Worm (Caenorhabditis elegans) whole organism, late embryonic: ENCODE data around the gene chil-21.
"Not testable (repeated sequence)": the region's sequence is repeated elsewhere in the genome, so short reads cannot be mapped to it uniquely, and the experiment has no call there.

Source experiments
- C08G9.2 ChIP-seq: sonication (generic microtip); optimal IDR thresholded peaks from 2 replicates; lab custom pipeline; 2016; ENCODE audit warnings: mild to moderate bottlenecking, missing genetic modification characterization, moderate library complexity, missing compliant biosample characterization
- C38D4.7 ChIP-seq: fragments of 200-800 bp; sonication (Bioruptor generic); optimal IDR thresholded peaks from 2 replicates; lab custom pipeline; 2018; ENCODE audit warnings: mild to moderate bottlenecking, missing genetic modification characterization, moderate library complexity, missing compliant biosample characterization
- F13H6.1 ChIP-seq: sonication (generic microtip); optimal IDR thresholded peaks from 2 replicates; lab custom pipeline; 2016; ENCODE audit warnings: missing genetic modification characterization, missing compliant biosample characterization
- K02D7.2 ChIP-seq: sonication (generic microtip); optimal IDR thresholded peaks from 2 replicates; lab custom pipeline; 2017; ENCODE audit warnings: mild to moderate bottlenecking, missing genetic modification characterization, missing compliant biosample characterization
- ama-1 ChIP-seq: fragments of 150-350 bp; optimal IDR thresholded peaks from 2 replicates; lab custom pipeline; 2014
- ceh-14 ChIP-seq: sonication (generic microtip); optimal IDR thresholded peaks from 2 replicates; lab custom pipeline; 2016; ENCODE audit warnings: missing genotype, missing genetic modification characterization, missing compliant biosample characterization
- ceh-18 ChIP-seq: sonication (generic microtip); optimal IDR thresholded peaks from 2 replicates; lab custom pipeline; 2016; ENCODE audit warnings: missing genetic modification characterization, missing compliant biosample characterization
- ceh-19 ChIP-seq: fragments of 200-800 bp; sonication (Bioruptor generic); optimal IDR thresholded peaks from 2 replicates; lab custom pipeline; 2018; ENCODE audit warnings: mild to moderate bottlenecking, missing genetic modification characterization, missing compliant biosample characterization
- ceh-2 ChIP-seq: sonication (generic microtip); optimal IDR thresholded peaks from 2 replicates; lab custom pipeline; 2016; ENCODE audit warnings: missing genotype, missing genetic modification characterization, missing compliant biosample characterization
- ceh-30 ChIP-seq: fragments of 150-350 bp; optimal IDR thresholded peaks from 2 replicates; lab custom pipeline; 2014; ENCODE audit warnings: missing biosample characterization, missing genetic modification characterization
- dmd-4 ChIP-seq: sonication (generic microtip); optimal IDR thresholded peaks from 2 replicates; lab custom pipeline; 2016; ENCODE audit warnings: borderline replicate concordance, missing genetic modification characterization, missing compliant biosample characterization
- dve-1 ChIP-seq: sonication (generic microtip); optimal IDR thresholded peaks from 2 replicates; lab custom pipeline; 2017; ENCODE audit warnings: antibody characterized with exemption, mild to moderate bottlenecking, missing genetic modification characterization, missing compliant biosample characterization
- elt-2 ChIP-seq: sonication (generic microtip); optimal IDR thresholded peaks from 2 replicates; lab custom pipeline; 2016; ENCODE audit warnings: missing genetic modification reagents, missing genetic modification characterization, missing compliant biosample characterization
- eyg-1 ChIP-seq: sonication (generic microtip); optimal IDR thresholded peaks from 2 replicates; lab custom pipeline; 2016; ENCODE audit warnings: missing genotype, missing genetic modification characterization, missing compliant biosample characterization
- fax-1 ChIP-seq: sonication (generic microtip); optimal IDR thresholded peaks from 2 replicates; lab custom pipeline; 2016; ENCODE audit warnings: missing genotype, missing genetic modification characterization, missing compliant biosample characterization
- fkh-10 ChIP-seq: fragments of 150-350 bp; optimal IDR thresholded peaks from 2 replicates; lab custom pipeline; 2014; ENCODE audit warnings: missing biosample characterization, missing genetic modification reagents, missing genetic modification characterization
- hlh-15 ChIP-seq: sonication (generic microtip); optimal IDR thresholded peaks from 2 replicates; lab custom pipeline; 2016; ENCODE audit warnings: missing genetic modification characterization, missing compliant biosample characterization
- hlh-30 ChIP-seq: sonication (generic microtip); optimal IDR thresholded peaks from 2 replicates; lab custom pipeline; 2017; ENCODE audit warnings: antibody characterized with exemption, missing genetic modification characterization, missing compliant biosample characterization; ENCODE audit not compliant: insufficient read depth
- hlh-8 ChIP-seq: sonication (generic microtip); optimal IDR thresholded peaks from 2 replicates; lab custom pipeline; 2016; ENCODE audit warnings: missing genotype, missing genetic modification characterization, missing compliant biosample characterization
- lim-6 ChIP-seq: sonication (generic microtip); optimal IDR thresholded peaks from 2 replicates; lab custom pipeline; 2016; ENCODE audit warnings: missing genetic modification characterization, missing compliant biosample characterization
- lin-11 ChIP-seq: fragments of 200-800 bp; sonication (Bioruptor generic); optimal IDR thresholded peaks from 2 replicates; lab custom pipeline; 2018; ENCODE audit warnings: mild to moderate bottlenecking, missing genetic modification characterization, missing compliant biosample characterization
- nhr-232 ChIP-seq: sonication (generic microtip); optimal IDR thresholded peaks from 2 replicates; lab custom pipeline; 2016; ENCODE audit warnings: missing genetic modification characterization, missing compliant biosample characterization
- npax-4 ChIP-seq: sonication (generic microtip); optimal IDR thresholded peaks from 2 replicates; lab custom pipeline; 2016; ENCODE audit warnings: missing genetic modification characterization, missing compliant biosample characterization
- odd-2 ChIP-seq: sonication (generic microtip); optimal IDR thresholded peaks from 2 replicates; lab custom pipeline; 2017; ENCODE audit warnings: antibody characterized with exemption, mild to moderate bottlenecking, missing genetic modification characterization, missing compliant biosample characterization
- pag-3 ChIP-seq: sonication (generic microtip); optimal IDR thresholded peaks from 2 replicates; lab custom pipeline; 2016; ENCODE audit warnings: missing compliant biosample characterization, missing genetic modification characterization, borderline replicate concordance
- pha-2 ChIP-seq: sonication (generic microtip); optimal IDR thresholded peaks from 2 replicates; lab custom pipeline; 2017; ENCODE audit warnings: mild to moderate bottlenecking, missing genetic modification characterization, missing compliant biosample characterization
- pros-1 ChIP-seq: fragments of 150-350 bp; optimal IDR thresholded peaks from 2 replicates; lab custom pipeline; 2014; ENCODE audit warnings: missing biosample characterization, missing genetic modification reagents, missing genetic modification characterization
- ref-2 ChIP-seq: sonication (generic microtip); optimal IDR thresholded peaks from 2 replicates; lab custom pipeline; 2016; ENCODE audit warnings: missing genetic modification characterization, missing compliant biosample characterization
- rnt-1 ChIP-seq: sonication (generic microtip); optimal IDR thresholded peaks from 2 replicates; lab custom pipeline; 2016; ENCODE audit warnings: missing genetic modification characterization, missing compliant biosample characterization
- tbx-2 ChIP-seq: sonication (generic microtip); optimal IDR thresholded peaks from 2 replicates; lab custom pipeline; 2016; ENCODE audit warnings: missing genetic modification characterization, missing compliant biosample characterization
- tbx-7 ChIP-seq: sonication (generic microtip); optimal IDR thresholded peaks from 2 replicates; lab custom pipeline; 2016; ENCODE audit warnings: missing genotype, missing genetic modification characterization, missing compliant biosample characterization
- unc-55 ChIP-seq: sonication (generic microtip); optimal IDR thresholded peaks from 2 replicates; lab custom pipeline; 2017; ENCODE audit warnings: missing biosample characterization, missing genetic modification reagents, missing genetic modification characterization
- unc-86 ChIP-seq: sonication (generic microtip); optimal IDR thresholded peaks from 2 replicates; lab custom pipeline; 2016; ENCODE audit warnings: missing genetic modification characterization, missing compliant biosample characterization
- ztf-16 ChIP-seq: sonication (generic microtip); optimal IDR thresholded peaks from 2 replicates; lab custom pipeline; 2017; ENCODE audit warnings: missing genetic modification characterization, missing compliant biosample characterization

chil-21 gene

DNA sequence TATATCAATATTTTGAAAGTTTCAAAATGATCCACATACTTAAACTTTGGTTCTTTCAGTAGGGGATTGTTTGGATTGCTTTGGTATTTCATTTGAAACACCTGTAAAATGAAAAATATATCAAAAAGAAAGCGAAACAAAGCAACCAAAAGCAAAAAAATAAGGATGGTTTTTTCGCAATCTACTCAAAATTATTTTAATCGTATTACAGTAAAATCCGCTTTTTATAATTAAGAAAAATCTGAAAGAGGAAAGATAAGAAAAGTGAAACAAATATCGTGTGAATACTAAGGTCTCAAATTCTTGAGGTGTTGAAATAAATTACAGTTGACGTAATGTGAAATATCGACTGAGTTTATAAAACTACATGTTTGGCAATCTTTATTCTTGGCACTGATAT is 4.3 kb upstream of the chil-21 start, which contains the start of gene chil-22:
Gene chil-22 (minus strand): TSS at position 101 of the 400 bp plus-strand sequence.
- TF ChIP-seq ceh-18 (tag; lab: Kevin White, UChicago) (no peak), pros-1 (tag; lab: Kevin White, UChicago) (no peak), ztf-16 (tag; lab: Kevin White, UChicago) (no peak), K02D7.2 (no peak), ceh-14 (tag; lab: Kevin White, UChicago) (no peak), hlh-30 (no peak), ref-2 (no peak), tbx-7 (tag; lab: Kevin White, UChicago) (no peak), fax-1 (no peak), eyg-1 (no peak), hlh-8 (tag; lab: Kevin White, UChicago) (no peak), ceh-19 (GFP tag; lab: Kevin White, UChicago) (no peak), ama-1 (lab: Kevin White, UChicago) (no peak), pag-3 (no peak)

DNA sequence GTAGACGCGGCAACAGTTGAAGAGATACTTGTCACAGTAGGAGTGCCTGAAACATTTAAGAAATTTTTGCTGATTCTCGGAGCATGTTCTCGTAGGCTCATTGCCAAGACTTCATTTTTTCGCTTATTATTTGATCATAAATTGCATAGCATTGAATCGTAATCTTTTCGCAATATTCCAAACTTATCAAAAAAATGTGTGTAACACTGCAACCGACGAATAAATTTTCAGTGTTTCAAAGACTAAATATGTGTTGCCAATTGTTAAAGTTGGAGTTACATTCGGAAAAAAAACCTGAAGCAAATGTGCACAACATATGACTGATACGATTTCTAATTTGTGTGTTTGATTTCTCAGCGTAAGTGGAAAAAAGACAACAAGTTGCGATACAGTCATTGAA is 2.3 kb downstream of the chil-21 start, which contains the start of gene R09D1.14:
Gene R09D1.14 (minus strand): TSS at position 101 of the 400 bp plus-strand sequence.
- TF ChIP-seq ceh-2 (tag; lab: Kevin White, UChicago); dve-1 (tag; lab: Kevin White, UChicago); unc-55 (GFP tag; lab: Kevin White, UChicago): not testable (repeated sequence)

DNA sequence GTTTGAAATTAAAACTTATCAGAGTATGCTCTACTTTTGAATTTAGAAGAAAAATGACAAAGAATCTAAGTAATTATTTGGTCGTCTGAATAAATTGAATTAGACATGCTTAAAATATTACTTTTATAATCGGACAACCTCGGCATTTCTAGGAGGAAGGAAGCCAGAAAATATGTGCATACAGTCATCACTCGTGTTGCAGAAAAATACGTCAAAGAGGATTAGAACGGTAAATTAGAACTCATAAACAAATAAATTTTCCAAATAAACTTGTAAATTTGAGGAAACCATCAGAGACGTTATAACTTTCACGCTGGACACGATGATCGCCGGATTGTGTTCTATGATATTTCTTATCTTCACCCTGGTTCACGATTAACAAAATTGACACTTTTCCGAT is 7.5 kb downstream of the chil-21 start, which contains the start of gene chil-19:
Gene chil-19 (minus strand): TSS at position 101 of the 400 bp plus-strand sequence.
- no peak for TF ChIP-seq unc-86 (tag; lab: Kevin White, UChicago)
- TF ChIP-seq K02D7.2, result no peak
- TF ChIP-seq hlh-30, result no peak
- TF ChIP-seq dmd-4 (tag; lab: Kevin White, UChicago), result no peak

DNA sequence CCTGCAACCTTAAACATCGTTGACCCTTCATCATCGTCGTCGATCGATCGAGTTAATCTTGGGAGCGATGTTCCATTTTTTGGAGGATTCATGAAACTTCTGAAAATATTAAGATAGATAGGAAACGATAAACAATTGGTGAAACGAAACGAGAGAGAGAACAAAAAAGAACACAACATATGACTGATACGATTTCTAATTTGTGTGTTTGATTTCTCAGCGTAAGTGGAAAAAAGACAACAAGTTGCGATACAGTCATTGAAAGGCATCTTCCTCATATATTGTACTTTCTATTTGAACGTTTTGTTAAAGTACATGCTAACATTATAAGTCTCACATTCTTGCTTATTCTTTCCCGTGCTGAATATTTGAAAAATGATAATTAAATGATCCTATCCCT is 9.6 kb downstream of the chil-21 start, which contains the start of gene R09D1.12:
Gene R09D1.12 (minus strand): TSS at position 101 of the 400 bp plus-strand sequence.
- TF ChIP-seq hlh-15; C08G9.2; ama-1 (lab: Kevin White, UChicago): not testable (repeated sequence)

DNA sequence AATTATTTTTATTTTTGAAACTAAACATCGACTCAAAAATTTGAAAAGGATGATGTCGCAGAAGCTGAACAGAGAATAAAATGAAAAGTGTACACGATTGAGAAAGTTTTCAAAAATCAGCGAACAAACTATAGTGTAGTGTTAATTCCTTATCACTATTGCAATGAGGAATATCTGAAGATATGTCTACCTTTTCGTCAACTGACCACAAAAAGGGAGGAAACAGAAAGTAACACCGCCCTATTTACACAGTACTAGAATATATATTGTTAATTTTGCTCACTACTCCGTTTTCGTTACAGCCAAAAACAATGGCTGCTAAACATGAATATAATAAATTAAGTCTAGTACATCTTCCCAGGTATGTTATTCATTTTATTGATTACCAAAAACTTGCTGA is 13.8 kb downstream of the chil-21 start, which contains the start of gene chil-18:
Gene chil-18 (plus strand): TSS at position 301 of the 400 bp plus-strand sequence.
- TF ChIP-seq eyg-1, result no peak
- no peak for TF ChIP-seq fkh-10
- TF ChIP-seq odd-2, result no peak
- no peak for TF ChIP-seq C38D4.7 (GFP tag; lab: Kevin White, UChicago)
- TF ChIP-seq ceh-30 (tag; lab: Kevin White, UChicago), result no peak
- no peak for TF ChIP-seq nhr-232
- TF ChIP-seq ama-1 (lab: Kevin White, UChicago), result no peak
- no peak for TF ChIP-seq unc-55 (GFP tag; lab: Kevin White, UChicago)
- no peak for TF ChIP-seq lim-6 (tag; lab: Kevin White, UChicago)
- TF ChIP-seq elt-2 (tag; lab: Kevin White, UChicago), result no peak
- TF ChIP-seq tbx-2 (tag; lab: Kevin White, UChicago), result no peak
- no peak for TF ChIP-seq npax-4 (tag; lab: Kevin White, UChicago)
- TF ChIP-seq F13H6.1 (tag; lab: Kevin White, UChicago), result no peak
- TF ChIP-seq lin-11 (tag; lab: Kevin White, UChicago), result no peak
- no peak for TF ChIP-seq pha-2 (tag; lab: Kevin White, UChicago)
- no peak for TF ChIP-seq C08G9.2
- TF ChIP-seq rnt-1 (tag; lab: Kevin White, UChicago), result no peak
